Fruit fly (Drosophila melanogaster): ENCODE data around the gene CG14989.

CG14989 gene

DNA sequence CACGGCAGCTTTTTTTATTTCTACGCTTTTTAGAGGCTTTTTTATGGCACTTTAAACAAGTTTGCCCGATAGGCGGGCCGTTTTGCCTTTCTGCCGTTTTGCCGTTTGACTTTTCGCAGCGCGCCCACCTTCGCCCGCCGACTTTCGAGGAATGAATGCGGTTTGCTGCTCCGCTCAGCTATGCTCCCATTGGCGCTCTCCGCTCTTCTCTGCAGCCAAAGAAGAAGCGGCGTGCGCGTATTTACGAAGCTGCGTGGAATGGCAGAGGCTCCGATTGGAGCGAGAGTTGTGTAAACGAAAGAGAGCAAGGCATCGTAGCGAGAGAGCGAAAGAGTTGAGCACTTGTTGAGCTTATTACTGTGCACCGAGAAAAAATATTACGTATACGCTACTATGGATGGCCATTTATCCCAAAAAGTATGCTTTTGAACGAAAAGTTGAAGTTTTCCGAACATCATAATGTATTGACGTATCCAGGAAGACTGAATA lies 15.8 kb upstream of the CG14989 start, which contains the start of gene wit (continued):
- peak; percentile 22 for TF ChIP-seq sug (tag; optimal IDR thresholded peaks at IDR 0.05)
- no peak for TF ChIP-seq CG13123 (GFP tag; optimal IDR thresholded peaks at IDR 0.05)
- TF ChIP-seq CG6683 (GFP tag; optimal IDR thresholded peaks at IDR 0.05): no peak
- TF ChIP-seq CG9817 (tag; optimal IDR thresholded peaks at IDR 0.05): no peak
- TF ChIP-seq CG18476 (GFP tag; optimal IDR thresholded peaks at IDR 0.05): no peak
- TF ChIP-seq sisA (GFP tag; IDR thresholded peaks at IDR 0.05): peak; percentile 16; the same call in 1 of the 2 replicates
- no peak for TF ChIP-seq CG43689 (GFP tag; IDR thresholded peaks at IDR 0.05)
- peak; percentile 30 for TF ChIP-seq Deaf1 (tag; optimal IDR thresholded peaks at IDR 0.05)
- TF ChIP-seq HLH4C (GFP tag; IDR thresholded peaks at IDR 0.05; ENCODE audit: partially characterized antibody): no peak
- TF ChIP-seq lola (GFP tag; optimal IDR thresholded peaks at IDR 0.05): no peak
- no peak for TF ChIP-seq dmrt11E (tag; optimal IDR thresholded peaks at IDR 0.05)
- TF ChIP-seq CG14860 (GFP tag; IDR thresholded peaks at IDR 0.05; ENCODE audit: partially characterized antibody): no peak
- no peak for TF ChIP-seq CG1647 (GFP tag; optimal IDR thresholded peaks at IDR 0.05)
- TF ChIP-seq gsb (GFP tag; IDR thresholded peaks at IDR 0.05): no peak
- no peak; the same call in 1 of the 2 replicates for TF ChIP-seq vvl (GFP tag; IDR thresholded peaks at IDR 0.05)
- no peak for TF ChIP-seq jigr1 (GFP tag; IDR thresholded peaks at IDR 0.05)
- peak; percentile 32 for TF ChIP-seq CG9932 (GFP tag; IDR thresholded peaks at IDR 0.05)
- no peak for TF ChIP-seq tx (GFP tag; optimal IDR thresholded peaks at IDR 0.05)
- no peak for TF ChIP-seq CG16863 (GFP tag; optimal IDR thresholded peaks at IDR 0.05)
- TF ChIP-seq CTCF (GFP tag; optimal IDR thresholded peaks at IDR 0.05): no peak
- TF ChIP-seq BEAF-32 (GFP tag; optimal IDR thresholded peaks at IDR 0.05): no peak
- TF ChIP-seq ato (GFP tag; IDR thresholded peaks at IDR 0.05; ENCODE audit: partially characterized antibody): no peak
- no peak; the same call in 2 of the 3 replicates for TF ChIP-seq B-H1 (GFP tag; IDR thresholded peaks at IDR 0.05)
- TF ChIP-seq CG32532 (GFP tag; IDR thresholded peaks at IDR 0.05): peak; percentile 62; the same call in 1 of the 2 replicates
- no peak for TF ChIP-seq nmo (GFP tag; optimal IDR thresholded peaks at IDR 0.05)
- TF ChIP-seq CG12071 (GFP tag; optimal IDR thresholded peaks at IDR 0.05): peak; percentile 47
- TF ChIP-seq CG4854 (GFP tag; optimal IDR thresholded peaks at IDR 0.05): peak; percentile 5
- no peak for TF ChIP-seq p53 (GFP tag; optimal IDR thresholded peaks at IDR 0.05)
- TF ChIP-seq CG2202 (tag; optimal IDR thresholded peaks at IDR 0.05): no peak
- no peak for TF ChIP-seq CG9437 (GFP tag; optimal IDR thresholded peaks at IDR 0.05)
- TF ChIP-seq Sin3A (optimal IDR thresholded peaks at IDR 0.05): no peak
- TF ChIP-seq CG10321 (GFP tag; IDR thresholded peaks at IDR 0.05): no peak
- TF ChIP-seq CG11398 (GFP tag; optimal IDR thresholded peaks at IDR 0.05): no peak
- TF ChIP-seq Bteb2 (GFP tag; optimal IDR thresholded peaks at IDR 0.05): no peak
- no peak for TF ChIP-seq gcm2 (GFP tag; optimal IDR thresholded peaks at IDR 0.05)
- no peak for TF ChIP-seq Lim3 (GFP tag; IDR thresholded peaks at IDR 0.05)
- TF ChIP-seq C15 (GFP tag; IDR thresholded peaks at IDR 0.05): 0 out of 3 replicates have a peak, but pooled peaks have one; percentile 26
- no peak for TF ChIP-seq cg (GFP tag; optimal IDR thresholded peaks at IDR 0.05)
- TF ChIP-seq ranshi (GFP tag; IDR thresholded peaks at IDR 0.05): peak; percentile 11; the same call in 1 of the 2 replicates
- no peak for TF ChIP-seq br (optimal IDR thresholded peaks at IDR 0.05)
- TF ChIP-seq CG5953 (GFP tag; IDR thresholded peaks at IDR 0.05): no peak
- no peak for TF ChIP-seq CG7963 (GFP tag; IDR thresholded peaks at IDR 0.05; ENCODE audit: partially characterized antibody)
- TF ChIP-seq bbx (GFP tag; IDR thresholded peaks at IDR 0.05; ENCODE audit: partially characterized antibody): peak; percentile 41; the same call in 1 of the 2 replicates
- no peak for TF ChIP-seq ro (GFP tag; IDR thresholded peaks at IDR 0.05)
- TF ChIP-seq ERR (GFP tag; optimal IDR thresholded peaks at IDR 0.05): no peak
- no peak for TF ChIP-seq ken (GFP tag; IDR thresholded peaks at IDR 0.05)
- no peak for TF ChIP-seq CG17912 (GFP tag; optimal IDR thresholded peaks at IDR 0.05)
- TF ChIP-seq salm (tag; optimal IDR thresholded peaks at IDR 0.05): no peak
- TF ChIP-seq CG12299 (tag; optimal IDR thresholded peaks at IDR 0.05): peak; percentile 21
- no peak for TF ChIP-seq CG8290 (GFP tag; optimal IDR thresholded peaks at IDR 0.05)
- peak in 1 of 2 experiments; percentile 73 for TF ChIP-seq CG8290 (tag; optimal IDR thresholded peaks at IDR 0.05)
- TF ChIP-seq Nf-YA (GFP tag; IDR thresholded peaks at IDR 0.05): no peak
- TF ChIP-seq wdn (GFP tag; IDR thresholded peaks at IDR 0.05): peak; percentile 14; the same call in 1 of the 2 replicates

Measured in whole organism, embryonic.